Worm (Caenorhabditis elegans): ENCODE measurements around the gene asp-13.
A peak's percentile ranks its signal among the peaks of the same experiment; 100 is the strongest.

ce11 chrV:8594105-8594964, 48.7 kb downstream of the asp-13 start, which contains the start of gene tag-196:
- TF ChIP-seq unc-62 (GFP tag; optimal IDR thresholded peaks at IDR 0.05 in 1 of 2) (peak in 1 of 2 experiments; percentile 77), unc-62 (tag; optimal IDR thresholded peaks at IDR 0.05) (no peak), unc-39 (tag; optimal IDR thresholded peaks at IDR 0.05) (no peak), fos-1 (tag; optimal IDR thresholded peaks at IDR 0.05) (no peak), aly-2 (tag; optimal IDR thresholded peaks at IDR 0.05) (no peak), unc-130 (GFP tag; optimal IDR thresholded peaks at IDR 0.05) (no peak), dmd-6 (GFP tag; IDR thresholded peaks at IDR 0.05) (no peak), Y105C5A.15 (GFP tag; IDR thresholded peaks at IDR 0.05) (no peak), pha-4 (GFP tag; IDR thresholded peaks at IDR 0.05) (no peak), pha-4 (tag; optimal IDR thresholded peaks at IDR 0.05) (no peak), lsy-2 (tag; optimal IDR thresholded peaks at IDR 0.05) (peak in 1 of 2 experiments; percentile 14), nhr-11 (tag; optimal IDR thresholded peaks at IDR 0.05) (peak; percentile 68), daf-12 (tag; optimal IDR thresholded peaks at IDR 0.05) (no peak), F37D6.2 (tag; optimal IDR thresholded peaks at IDR 0.05) (no peak)
